Worm (Caenorhabditis elegans) whole organism, midembryonic: ENCODE data around the gene K11D12.14.

Experiments used
- T22C8.4 ChIP-seq: fragments of 200-800 bp; sonication (Bioruptor generic); IDR thresholded peaks from 2 replicates; pipeline ENCODE4 v1.3.6; 2022; ENCODE audit warnings: missing genetic modification characterization, missing compliant biosample characterization
- cog-1 ChIP-seq: sonication (generic microtip); optimal IDR thresholded peaks from 2 replicates; lab custom pipeline; 2016; ENCODE audit warnings: missing genetic modification characterization, missing compliant biosample characterization

ce11 chrV:5038449-5038848 lies 11.0 kb upstream of the K11D12.14 start:
- no peak for TF ChIP-seq T22C8.4 (GFP tag; lab: Robert Waterston, UW)
- TF ChIP-seq cog-1 = no peak
